Worm (Caenorhabditis elegans) whole organism, young adult: ENCODE measurements around the gene par-2.

ENCODE experiments used
- F49E8.2 ChIP-seq: sonication (generic microtip); optimal IDR thresholded peaks from 3 replicates; lab custom pipeline; 2017; ENCODE audit warnings: missing genetic modification characterization, mild to moderate bottlenecking, missing compliant biosample characterization, antibody characterized with exemption, moderate library complexity; ENCODE audit not compliant: insufficient read depth
- ama-1 ChIP-seq, 3 experiments: fragments of 150-350 bp in 1 of 3; sonication (generic microtip) in 2 of 3; optimal IDR thresholded peaks; 2 replicates each; lab custom pipeline; 2014 to 2018; ENCODE audit warnings: missing biosample characterization in 2 of 3, missing genetic modification characterization in 2 of 3, missing genetic modification reagents in 2 of 3
- bed-2 ChIP-seq: fragments of 200-800 bp; sonication (Bioruptor generic); IDR thresholded peaks from 2 replicates; pipeline ENCODE4 v1.3.6; 2022; ENCODE audit warnings: missing genetic modification reagents, missing genetic modification characterization, missing compliant biosample characterization
- cebp-2 ChIP-seq: fragments of 200-800 bp; sonication (Bioruptor generic); IDR thresholded peaks from 2 replicates; pipeline ENCODE4 v1.3.6; 2022; ENCODE audit warnings: missing genetic modification characterization, missing compliant biosample characterization
- lsy-27 ChIP-seq: sonication (generic microtip); optimal IDR thresholded peaks from 2 replicates; lab custom pipeline; 2017; ENCODE audit warnings: missing genetic modification characterization, mild to moderate bottlenecking, missing compliant biosample characterization, antibody characterized with exemption, missing genotype, borderline replicate concordance; ENCODE audit not compliant: insufficient read depth
- nfya-1 ChIP-seq: sonication (generic microtip); optimal IDR thresholded peaks from 2 replicates; lab custom pipeline; 2017; ENCODE audit warnings: antibody characterized with exemption, missing compliant biosample characterization, missing genetic modification characterization, borderline replicate concordance; ENCODE audit not compliant: insufficient read depth
- nfya-2 ChIP-seq: fragments of 200-800 bp; sonication (Bioruptor generic); IDR thresholded peaks from 2 replicates; pipeline ENCODE4 v1.3.6; 2022; ENCODE audit warnings: missing genetic modification reagents, missing genetic modification characterization, missing compliant biosample characterization
- nhr-90 ChIP-seq: sonication (generic microtip); optimal IDR thresholded peaks from 2 replicates; lab custom pipeline; 2016; ENCODE audit warnings: missing genotype, mild to moderate bottlenecking, missing genetic modification characterization, missing compliant biosample characterization
- sea-2 ChIP-seq: fragments of 200-800 bp; sonication (Bioruptor generic); IDR thresholded peaks from 2 replicates; pipeline ENCODE4 v1.3.6; 2022; ENCODE audit warnings: missing genetic modification characterization, missing compliant biosample characterization
- snpc-3.4 ChIP-seq: sonication (generic microtip); optimal IDR thresholded peaks from 2 replicates; lab custom pipeline; 2017; ENCODE audit warnings: missing genetic modification characterization, mild to moderate bottlenecking, missing compliant biosample characterization, antibody characterized with exemption, moderate library complexity, missing genotype, missing genetic modification reagents

DNA sequence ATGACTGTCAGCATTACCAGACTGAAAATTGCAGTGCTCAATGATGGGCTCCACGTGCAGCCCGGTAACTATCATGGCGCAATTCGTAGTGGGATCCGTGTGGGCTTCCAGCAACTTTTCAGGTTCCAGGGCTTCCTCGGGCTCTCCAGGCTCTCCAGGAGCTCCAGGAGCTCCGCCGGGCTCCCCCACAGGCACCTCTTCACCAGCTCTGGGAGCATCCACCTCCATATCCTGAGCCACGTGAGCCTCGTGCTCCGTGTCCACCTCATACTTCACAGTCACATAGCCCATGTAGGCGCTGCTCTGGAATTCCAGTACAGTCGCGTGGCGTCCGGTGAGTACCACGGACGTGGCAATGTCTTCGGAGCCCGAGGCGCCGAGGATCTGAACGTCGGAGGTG lies 29.3 kb upstream of the par-2 start:
- TF ChIP-seq nhr-90 (tag; lab: Kevin White, UChicago) (no peak), cebp-2 (GFP tag; lab: Robert Waterston, UW) (no peak), nfya-1 (tag; lab: Kevin White, UChicago) (no peak), bed-2 (GFP tag; lab: Robert Waterston, UW) (no peak), ama-1 (optimal IDR thresholded peaks at IDR 0.05; lab: Kevin White, UChicago) (no peak), ama-1 (GFP tag; optimal IDR thresholded peaks at IDR 0.05; lab: Kevin White, UChicago) (no peak), sea-2 (no peak), F49E8.2 (tag; lab: Kevin White, UChicago) (no peak), nfya-2 (no peak), lsy-27 (no peak), snpc-3.4 (tag; lab: Kevin White, UChicago) (no peak)
